Worm (Caenorhabditis elegans): ENCODE measurements around the gene pis-1.

- no peak for TF ChIP-seq med-1 (GFP tag; optimal IDR thresholded peaks at IDR 0.05; ENCODE audit: insufficient read depth)
- no peak for TF ChIP-seq flt-1 (GFP tag; IDR thresholded peaks at IDR 0.05)
- TF ChIP-seq klf-2 (GFP tag; conservative IDR thresholded peaks at IDR 0.05), result no peak
- TF ChIP-seq T22C8.4 (GFP tag; IDR thresholded peaks at IDR 0.05), result no peak
- TF ChIP-seq ztf-29 (GFP tag; IDR thresholded peaks at IDR 0.05), result no peak
- TF ChIP-seq ref-1 (GFP tag; conservative IDR thresholded peaks at IDR 0.05), result no peak
- TF ChIP-seq ztf-23 (GFP tag; IDR thresholded peaks at IDR 0.05), result no peak
Measured at ce11 chrIV:9801418-9801817, 5.0 kb upstream of the pis-1 start.

Data from whole organism, midembryonic.